Worm (Caenorhabditis elegans) whole organism, L4 larva: Measurements from ENCODE around the gene tlk-1.

Source experiments
- F10B5.3 ChIP-seq: sonication (generic microtip); optimal IDR thresholded peaks from 2 replicates; lab custom pipeline; 2016; ENCODE audit warnings: mild to moderate bottlenecking, missing genetic modification characterization, missing compliant biosample characterization
- F26F4.8 ChIP-seq: fragments of 200-800 bp; sonication (Bioruptor generic); conservative IDR thresholded peaks from 2 replicates; pipeline ENCODE4 v1.3.6; 2022; ENCODE audit warnings: missing genetic modification characterization, missing compliant biosample characterization
- F44E2.7 ChIP-seq: fragments of 200-800 bp; sonication (Bioruptor generic); IDR thresholded peaks from 2 replicates; pipeline ENCODE4 v2.1.2; 2022; ENCODE audit warnings: missing genetic modification characterization, missing compliant biosample characterization
- T26A8.4 ChIP-seq: fragments of 200-800 bp; sonication (Bioruptor generic); IDR thresholded peaks from 2 replicates; pipeline ENCODE4 v1.3.6; 2022; ENCODE audit warnings: missing genetic modification characterization, missing compliant biosample characterization
- ZK546.5 ChIP-seq, 2 experiments: sonication (generic microtip); optimal IDR thresholded peaks; 2 replicates each; lab custom pipeline; 2017; ENCODE audit warnings: missing biosample characterization in 2 of 2, missing genetic modification characterization in 2 of 2
- aha-1 ChIP-seq: fragments of 150-350 bp; peaks from one replicate; lab custom pipeline; 2014; ENCODE audit warnings: missing biosample characterization, missing genetic modification characterization
- ceh-20 ChIP-seq: fragments of 200-800 bp; sonication (Bioruptor generic); IDR thresholded peaks from 2 replicates; pipeline ENCODE4 v1.3.6; 2022; ENCODE audit warnings: missing genetic modification reagents, missing genetic modification characterization, missing compliant biosample characterization
- daf-16 ChIP-seq, 3 experiments: sonication (generic microtip); optimal IDR thresholded peaks; 2 replicates each; lab custom pipeline; 2016 to 2017; ENCODE audit warnings: missing genetic modification characterization in 3 of 3, missing genetic modification reagents in 3 of 3, mild to moderate bottlenecking in 2 of 3, missing compliant biosample characterization in 2 of 3, missing biosample characterization in 1 of 3, moderate library complexity in 1 of 3
- daf-19 ChIP-seq: fragments of 200-800 bp; sonication (Bioruptor generic); conservative IDR thresholded peaks from 2 replicates; pipeline ENCODE4 v1.3.6; 2022; ENCODE audit warnings: missing genetic modification characterization, missing compliant biosample characterization
- dmd-8 ChIP-seq: fragments of 200-800 bp; sonication (Bioruptor generic); IDR thresholded peaks from 2 replicates; pipeline ENCODE4 v1.3.6; 2022; ENCODE audit warnings: missing genetic modification characterization, missing compliant biosample characterization
- dmd-9 ChIP-seq: fragments of 200-800 bp; sonication (Bioruptor generic); IDR thresholded peaks from 2 replicates; pipeline ENCODE4 v1.3.6; 2022; ENCODE audit warnings: missing genetic modification reagents, missing genetic modification characterization, missing compliant biosample characterization
- fkh-10 ChIP-seq: fragments of 150-350 bp; optimal IDR thresholded peaks from 2 replicates; lab custom pipeline; 2014; ENCODE audit warnings: missing biosample characterization, missing genetic modification reagents, missing genetic modification characterization
- gei-8 ChIP-seq: fragments of 200-800 bp; sonication (Bioruptor generic); optimal IDR thresholded peaks from 2 replicates; lab custom pipeline; 2018; ENCODE audit warnings: mild to moderate bottlenecking, missing genetic modification characterization, missing compliant biosample characterization
- hlh-11 ChIP-seq: fragments of 200-800 bp; sonication (Bioruptor generic); optimal IDR thresholded peaks from 2 replicates; lab custom pipeline; 2018; ENCODE audit warnings: mild to moderate bottlenecking, missing genetic modification characterization, missing compliant biosample characterization
- hmg-1.1 ChIP-seq: fragments of 200-800 bp; sonication (Bioruptor generic); IDR thresholded peaks from 2 replicates; pipeline ENCODE4 v1.3.6; 2022; ENCODE audit warnings: missing genetic modification reagents, missing genetic modification characterization, missing compliant biosample characterization
- jun-1 ChIP-seq: fragments of 150-350 bp; optimal IDR thresholded peaks from 2 replicates; lab custom pipeline; 2014; ENCODE audit warnings: missing biosample characterization, missing genetic modification reagents, missing genetic modification characterization
- lim-7 ChIP-seq: fragments of 200-800 bp; sonication (Bioruptor generic); IDR thresholded peaks from 2 replicates; pipeline ENCODE4 v1.3.6; 2022; ENCODE audit warnings: missing genetic modification characterization, missing compliant biosample characterization
- lin-1 ChIP-seq: fragments of 200-800 bp; sonication (Bioruptor generic); IDR thresholded peaks from 2 replicates; pipeline ENCODE4 v1.3.6; 2022; ENCODE audit warnings: missing genetic modification reagents, missing genetic modification characterization, missing compliant biosample characterization
- lin-13 ChIP-seq: fragments of 150-350 bp; optimal IDR thresholded peaks from 2 replicates; lab custom pipeline; 2014; ENCODE audit warnings: missing biosample characterization, missing genetic modification reagents, missing genetic modification characterization
- lin-38 ChIP-seq: fragments of 200-800 bp; sonication (Bioruptor generic); IDR thresholded peaks from 2 replicates; pipeline ENCODE4 v1.3.6; 2022; ENCODE audit warnings: missing genetic modification reagents, missing genetic modification characterization, missing compliant biosample characterization
- mes-2 ChIP-seq: sonication (generic microtip); optimal IDR thresholded peaks from 2 replicates; lab custom pipeline; 2016; ENCODE audit warnings: missing genotype, mild to moderate bottlenecking, missing genetic modification characterization, missing compliant biosample characterization; ENCODE audit not compliant: poor library complexity, severe bottlenecking
- nhr-111 ChIP-seq: fragments of 200-800 bp; sonication (Bioruptor generic); optimal IDR thresholded peaks from 2 replicates; lab custom pipeline; 2018; ENCODE audit warnings: mild to moderate bottlenecking, missing genetic modification characterization, missing compliant biosample characterization
- nhr-25 ChIP-seq: sonication (generic microtip); optimal IDR thresholded peaks from 2 replicates; lab custom pipeline; 2017; ENCODE audit warnings: missing genetic modification characterization, mild to moderate bottlenecking, missing compliant biosample characterization, antibody characterized with exemption, moderate library complexity, borderline replicate concordance; ENCODE audit not compliant: insufficient read depth
- nhr-28 ChIP-seq: fragments of 150-350 bp; optimal IDR thresholded peaks from 2 replicates; lab custom pipeline; 2014; ENCODE audit warnings: missing biosample characterization, missing genetic modification characterization
- nhr-41 ChIP-seq: fragments of 200-800 bp; sonication (Bioruptor generic); IDR thresholded peaks from 2 replicates; pipeline ENCODE4 v1.3.6; 2022; ENCODE audit warnings: missing genetic modification reagents, missing genetic modification characterization, missing compliant biosample characterization
- nhr-48 ChIP-seq: sonication (generic microtip); optimal IDR thresholded peaks from 2 replicates; lab custom pipeline; 2016; ENCODE audit warnings: mild to moderate bottlenecking, missing genetic modification characterization, missing compliant biosample characterization
- nhr-6 ChIP-seq: fragments of 150-350 bp; optimal IDR thresholded peaks from 2 replicates; lab custom pipeline; 2014; ENCODE audit warnings: missing biosample characterization, missing genetic modification characterization
- nhr-76 ChIP-seq: fragments of 150-350 bp; optimal IDR thresholded peaks from 2 replicates; lab custom pipeline; 2014; ENCODE audit warnings: missing biosample characterization, missing genetic modification characterization
- pqm-1 ChIP-seq: sonication (generic microtip); optimal IDR thresholded peaks from 2 replicates; lab custom pipeline; 2017; ENCODE audit warnings: missing biosample characterization, missing genetic modification characterization
- rbr-2 ChIP-seq: sonication (generic microtip); optimal IDR thresholded peaks from 2 replicates; lab custom pipeline; 2016; ENCODE audit warnings: missing genotype, missing genetic modification characterization, missing compliant biosample characterization
- set-16 ChIP-seq: fragments of 200-800 bp; sonication (Bioruptor generic); IDR thresholded peaks from 2 replicates; pipeline ENCODE4 v1.3.6; 2022; ENCODE audit warnings: missing genetic modification reagents, missing genetic modification characterization, missing compliant biosample characterization
- snpc-1.2 ChIP-seq: fragments of 200-800 bp; sonication (Bioruptor generic); IDR thresholded peaks from 2 replicates; pipeline ENCODE4 v1.3.6; 2022; ENCODE audit warnings: missing genetic modification reagents, missing genetic modification characterization, missing compliant biosample characterization
- snpc-4 ChIP-seq: fragments of 150-350 bp; optimal IDR thresholded peaks from 2 replicates; lab custom pipeline; 2014; ENCODE audit warnings: missing biosample characterization, missing genetic modification characterization
- spr-1 ChIP-seq: sonication (generic microtip); optimal IDR thresholded peaks from 2 replicates; lab custom pipeline; 2016; ENCODE audit warnings: mild to moderate bottlenecking, missing genetic modification characterization, missing compliant biosample characterization
- tag-97 ChIP-seq: fragments of 200-800 bp; sonication (Bioruptor generic); IDR thresholded peaks from 2 replicates; pipeline ENCODE4 v1.3.6; 2022; ENCODE audit warnings: missing genetic modification characterization, missing compliant biosample characterization
- vab-7 ChIP-seq: fragments of 200-800 bp; sonication (Bioruptor generic); IDR thresholded peaks from 2 replicates; pipeline ENCODE4 v1.3.6; 2022; ENCODE audit warnings: missing genetic modification reagents, missing genetic modification characterization, missing compliant biosample characterization
- zfp-2 ChIP-seq: sonication (generic microtip); optimal IDR thresholded peaks from 2 replicates; lab custom pipeline; 2016; ENCODE audit warnings: mild to moderate bottlenecking, missing genetic modification characterization, missing compliant biosample characterization
- zfp-3 ChIP-seq: fragments of 200-800 bp; sonication (Bioruptor generic); conservative IDR thresholded peaks from 2 replicates; pipeline ENCODE4 v1.3.6; 2022; ENCODE audit warnings: missing genetic modification reagents, missing genetic modification characterization, missing compliant biosample characterization
- ztf-11 ChIP-seq: fragments of 150-350 bp; optimal IDR thresholded peaks from 2 replicates; lab custom pipeline; 2014; ENCODE audit warnings: missing biosample characterization, missing genetic modification characterization

Gene tlk-1

DNA sequence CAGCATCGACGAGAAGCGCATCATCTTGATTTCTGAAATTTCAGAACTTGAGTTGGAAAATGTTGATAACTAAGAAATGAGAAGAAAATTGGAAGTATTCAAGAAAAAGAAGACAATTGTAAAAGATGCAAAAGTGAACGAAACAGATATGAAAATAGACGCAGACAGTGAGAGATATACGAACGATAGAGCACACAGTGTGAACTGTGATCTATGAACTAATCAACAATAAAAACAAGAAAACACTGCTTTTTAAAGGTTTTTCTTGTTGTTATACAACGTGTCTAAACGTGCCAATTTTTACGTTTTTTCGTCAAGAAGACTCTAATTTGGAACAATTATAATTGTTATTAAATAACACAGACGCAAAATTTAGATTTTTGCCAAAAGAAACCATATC lies 53.2 kb downstream of the tlk-1 start, which contains the start of gene ech-6 (continued):
- TF ChIP-seq ztf-11 (tag; lab: Kevin White, UChicago) (no peak), spr-1 (no peak), set-16 (GFP tag; lab: Robert Waterston, UW) (no peak), T26A8.4 (GFP tag; lab: Robert Waterston, UW) (no peak), snpc-4 (tag; lab: Kevin White, UChicago) (no peak), lin-13 (GFP tag; lab: Kevin White, UChicago) (no peak), lim-7 (GFP tag; lab: Robert Waterston, UW) (no peak), pqm-1 (tag; lab: Kevin White, UChicago) (peak; percentile 11), daf-16 (GFP tag; optimal IDR thresholded peaks at IDR 0.05; lab: Kevin White, UChicago) (no peak), daf-16 (tag; optimal IDR thresholded peaks at IDR 0.05; lab: Kevin White, UChicago) (peak; percentile 96), nhr-48 (tag; lab: Kevin White, UChicago) (peak; percentile 11), lin-1 (GFP tag; lab: Robert Waterston, UW) (0 out of 2 replicates have a peak, but pooled peaks have one; percentile 29), nhr-28 (tag; lab: Kevin White, UChicago) (peak; percentile 11), nhr-25 (tag; lab: Kevin White, UChicago) (no peak), nhr-41 (GFP tag; lab: Robert Waterston, UW) (no peak), gei-8 (no peak), snpc-1.2 (GFP tag; lab: Robert Waterston, UW) (no peak), hmg-1.1 (GFP tag; lab: Robert Waterston, UW) (peak; percentile 11; the same call in 1 of the 2 replicates), ceh-20 (GFP tag; lab: Robert Waterston, UW) (no peak), F10B5.3 (tag; lab: Kevin White, UChicago) (no peak), hlh-11 (tag; lab: Kevin White, UChicago) (peak; percentile 58), nhr-6 (tag; lab: Kevin White, UChicago) (no peak), rbr-2 (tag; lab: Kevin White, UChicago) (no peak), ZK546.5 (tag; optimal IDR thresholded peaks at IDR 0.05; lab: Kevin White, UChicago) (no peak), F44E2.7 (no peak), F26F4.8 (GFP tag; lab: Robert Waterston, UW) (no peak), aha-1 (tag; lab: Kevin White, UChicago) (no peak), nhr-111 (GFP tag; lab: Kevin White, UChicago) (no peak), zfp-2 (tag; lab: Kevin White, UChicago) (no peak), zfp-3 (GFP tag; lab: Robert Waterston, UW) (no peak), dmd-8 (GFP tag; lab: Robert Waterston, UW) (no peak), mes-2 (tag; lab: Kevin White, UChicago) (peak; percentile 1), tag-97 (GFP tag; lab: Robert Waterston, UW) (no peak)

DNA sequence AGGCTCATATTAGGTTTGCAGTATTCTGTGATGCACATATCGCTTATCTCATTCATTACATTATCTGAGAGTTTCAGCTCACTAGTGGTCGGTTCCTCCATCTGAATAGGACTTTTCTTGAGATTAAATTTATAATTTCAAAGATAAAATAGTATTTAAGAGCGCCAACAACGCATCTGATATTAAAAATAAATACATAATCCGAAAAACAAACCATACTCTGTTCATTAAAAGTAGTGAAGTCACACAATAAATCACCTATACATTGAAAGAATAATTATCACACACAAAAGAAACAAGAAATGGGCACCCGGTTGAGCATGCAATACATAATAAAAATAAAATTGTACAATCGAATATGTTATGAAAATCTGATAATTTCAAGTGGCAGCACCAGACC lies 57.7 kb downstream of the tlk-1 start, which contains the start of gene vps-53:
Gene vps-53 (minus strand): TSS at position 101 of the 400 bp plus-strand sequence.
- no peak for TF ChIP-seq nhr-41 (GFP tag; lab: Robert Waterston, UW)
- TF ChIP-seq nhr-76 = no peak
- TF ChIP-seq, all 104 proteins: peak for 0

DNA sequence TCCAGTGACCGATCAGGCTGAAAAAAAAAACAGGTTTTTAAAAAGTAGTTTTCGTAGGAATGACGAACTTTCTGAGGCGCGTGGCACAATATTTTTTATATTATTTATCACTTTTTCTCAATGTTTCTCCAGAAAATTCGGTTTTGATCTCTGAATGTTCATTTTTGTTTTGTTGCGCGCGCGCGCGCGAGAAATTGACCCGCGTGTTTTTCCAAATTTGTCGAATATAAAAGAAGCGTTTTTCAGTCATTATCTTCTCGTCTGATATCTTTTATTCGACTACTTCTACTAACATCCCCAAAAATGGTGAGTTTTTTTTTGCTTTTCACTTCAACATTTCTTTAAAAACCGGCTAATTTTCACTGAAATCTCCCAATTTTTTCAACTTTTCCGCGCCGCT lies 59.2 kb downstream of the tlk-1 start, which contains the start of gene rmd-1:
Gene rmd-1 (plus strand): TSS at position 247 of the 400 bp plus-strand sequence.
- TF ChIP-seq dmd-9 (GFP tag; lab: Robert Waterston, UW) = no peak
- no peak for TF ChIP-seq vab-7
- TF ChIP-seq daf-19 (GFP tag; lab: Robert Waterston, UW) = no peak
- TF ChIP-seq set-16 (GFP tag; lab: Robert Waterston, UW) = no peak
- TF ChIP-seq lin-38 (GFP tag; lab: Robert Waterston, UW) = peak; percentile 51
- no peak for TF ChIP-seq jun-1 (tag; lab: Kevin White, UChicago)
- TF ChIP-seq fkh-10 (GFP tag; lab: Kevin White, UChicago) = no peak
- TF ChIP-seq snpc-1.2 (GFP tag; lab: Robert Waterston, UW) = no peak
